Fruit fly (Drosophila melanogaster) whole organism, adult: ENCODE results near the gene Neurochondrin.

Experiments
- CG5204 ChIP-seq: fragments of 200-800 bp; sonication (Bioruptor generic); optimal IDR thresholded peaks from 2 replicates; lab custom pipeline; 2016; ENCODE audit warnings: missing biosample characterization, missing genetic modification characterization
- Mnt ChIP-seq: fragments of 200-800 bp; sonication (Bioruptor generic); optimal IDR thresholded peaks from 2 replicates; lab custom pipeline; 2016; ENCODE audit warnings: missing biosample characterization, mild to moderate bottlenecking, missing genetic modification characterization
- pad ChIP-seq: fragments of 200-800 bp; sonication (Bioruptor generic); optimal IDR thresholded peaks from 3 replicates; lab custom pipeline; 2017; ENCODE audit warnings: missing biosample characterization, missing genetic modification characterization, mild to moderate bottlenecking, moderate library complexity, missing genetic modification reagents

DNA sequence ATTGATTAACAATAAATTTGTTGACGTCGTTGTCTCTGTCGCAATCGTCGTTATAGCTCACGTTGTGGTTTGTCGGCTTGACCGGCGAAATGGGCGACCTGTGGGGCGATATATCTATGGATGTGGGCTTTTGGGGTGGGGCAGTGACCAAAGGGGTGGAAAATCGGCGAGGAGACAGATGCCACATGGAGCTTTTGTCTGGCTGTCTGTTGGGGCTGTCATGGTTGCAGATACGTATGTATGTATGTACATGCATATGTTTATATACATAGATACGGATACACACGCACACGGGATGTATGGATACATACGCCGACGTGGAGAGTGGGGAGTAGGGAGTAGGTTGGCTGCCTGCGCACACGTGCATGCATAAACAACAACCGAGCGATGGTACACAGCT lies 33.0 kb upstream of the Neurochondrin start:
- TF ChIP-seq CG5204, result no peak
- no peak for TF ChIP-seq Mnt (GFP tag; lab: Kevin White, UChicago)
- no peak for TF ChIP-seq pad
